Fruit fly (Drosophila melanogaster): ENCODE results near the gene Dora.

DNA sequence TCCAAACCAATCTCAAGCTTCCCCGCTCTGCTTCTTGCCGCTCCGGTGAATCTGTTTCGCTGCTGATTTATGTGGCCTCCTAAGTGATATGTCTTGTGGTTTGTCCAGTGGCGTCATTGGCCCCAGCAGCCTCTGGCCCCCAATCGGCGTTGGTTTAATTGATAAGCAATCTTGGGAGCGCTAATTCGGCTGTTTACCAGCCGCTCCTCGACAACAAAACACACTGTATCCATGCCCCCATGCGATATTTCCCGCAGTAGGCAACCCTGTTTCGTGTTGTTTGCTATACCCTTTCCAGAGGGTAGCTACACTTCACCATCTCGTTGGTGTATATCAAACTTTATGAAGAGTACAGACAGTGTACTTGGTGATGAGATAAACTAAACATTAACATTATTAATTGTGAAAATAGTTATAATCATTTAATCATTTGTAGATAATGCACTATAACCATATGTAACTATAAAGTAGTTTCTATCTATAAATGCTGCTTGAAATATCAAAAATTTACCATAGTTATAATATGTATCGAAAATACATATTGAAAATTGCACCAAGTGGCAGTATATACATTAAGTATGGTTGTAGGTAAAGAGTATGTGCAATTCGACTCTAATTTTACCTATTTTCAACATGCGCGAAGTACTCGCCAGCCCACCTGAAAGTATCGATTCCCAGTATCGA, 15.3 kb upstream of the Dora start, which contains the start of gene shop:
- TF ChIP-seq CG8478 (optimal IDR thresholded peaks at IDR 0.05) (no peak), CTCF (optimal IDR thresholded peaks at IDR 0.05) (no peak)

Measured in S2 (cell line).